Worm (Caenorhabditis elegans) whole organism, L1 larva: ENCODE measurements around the gene T01D3.3.

Source experiments
- C04F5.9 ChIP-seq: sonication (generic microtip); optimal IDR thresholded peaks from 2 replicates; lab custom pipeline; 2016; ENCODE audit warnings: missing genetic modification characterization, missing compliant biosample characterization
- C16A3.4 ChIP-seq: fragments of 150-350 bp; optimal IDR thresholded peaks from 2 replicates; lab custom pipeline; 2014; ENCODE audit warnings: missing biosample characterization, missing genetic modification characterization
- C34B4.2 ChIP-seq: sonication (generic microtip); optimal IDR thresholded peaks from 2 replicates; lab custom pipeline; 2017; ENCODE audit warnings: mild to moderate bottlenecking, missing genetic modification characterization, missing compliant biosample characterization
- Y116A8C.19 ChIP-seq: sonication (generic microtip); optimal IDR thresholded peaks from 2 replicates; lab custom pipeline; 2016; ENCODE audit warnings: missing compliant biosample characterization, missing genetic modification characterization, borderline replicate concordance
- aha-1 ChIP-seq: fragments of 150-350 bp; optimal IDR thresholded peaks from 2 replicates; lab custom pipeline; 2014; ENCODE audit warnings: missing biosample characterization, missing genetic modification characterization
- alr-1 ChIP-seq: fragments of 200-800 bp; sonication (Bioruptor generic); optimal IDR thresholded peaks from 2 replicates; lab custom pipeline; 2018; ENCODE audit warnings: borderline replicate concordance, mild to moderate bottlenecking, missing genetic modification characterization, missing compliant biosample characterization
- aly-2 ChIP-seq: fragments of 150-350 bp; optimal IDR thresholded peaks from 2 replicates; lab custom pipeline; 2014; ENCODE audit warnings: missing biosample characterization, missing genetic modification characterization
- ama-1 ChIP-seq: fragments of 150-350 bp; optimal IDR thresholded peaks from 2 replicates; lab custom pipeline; 2014
- blmp-1 ChIP-seq: fragments of 150-350 bp; optimal IDR thresholded peaks from 2 replicates; lab custom pipeline; 2014; ENCODE audit warnings: missing biosample characterization, missing genetic modification characterization
- ceh-8 ChIP-seq: fragments of 200-800 bp; sonication (Bioruptor generic); optimal IDR thresholded peaks from 2 replicates; lab custom pipeline; 2018; ENCODE audit warnings: mild to moderate bottlenecking, missing genetic modification characterization, moderate library complexity, missing compliant biosample characterization
- ceh-88 ChIP-seq: fragments of 200-800 bp; sonication (Bioruptor generic); IDR thresholded peaks from 2 replicates; pipeline ENCODE4 v1.3.6; 2022; ENCODE audit warnings: missing genetic modification characterization, missing compliant biosample characterization
- dpl-1 ChIP-seq, 3 experiments: fragments of 150-350 bp in 2 of 3; sonication (generic microtip) in 1 of 3; optimal IDR thresholded peaks; 2 replicates each; lab custom pipeline; 2014 to 2017; ENCODE audit warnings: missing biosample characterization in 3 of 3, missing genetic modification characterization in 3 of 3, missing genetic modification reagents in 3 of 3
- dsc-1 ChIP-seq: sonication (generic microtip); optimal IDR thresholded peaks from 2 replicates; lab custom pipeline; 2016; ENCODE audit warnings: mild to moderate bottlenecking, missing genetic modification characterization, missing compliant biosample characterization
- elt-3 ChIP-seq, 6 experiments: fragments of 150-350 bp in 1 of 6; sonication (generic microtip); optimal IDR thresholded peaks; 2 replicates each; lab custom pipeline; 2017 to 2018; ENCODE audit warnings: missing biosample characterization in 6 of 6, missing genetic modification characterization in 6 of 6, inconsistent platforms in 1 of 6
- fkh-10 ChIP-seq: sonication (generic microtip); optimal IDR thresholded peaks from 2 replicates; lab custom pipeline; 2017; ENCODE audit warnings: missing biosample characterization, missing genetic modification reagents, missing genetic modification characterization
- fkh-8 ChIP-seq: sonication (generic microtip); optimal IDR thresholded peaks from 2 replicates; lab custom pipeline; 2016; ENCODE audit warnings: mild to moderate bottlenecking, missing genetic modification characterization, missing compliant biosample characterization
- fos-1 ChIP-seq: fragments of 150-350 bp; optimal IDR thresholded peaks from 2 replicates; lab custom pipeline; 2014; ENCODE audit warnings: missing biosample characterization, missing genetic modification characterization
- grh-1 ChIP-seq: fragments of 200-800 bp; sonication (Bioruptor generic); IDR thresholded peaks from 2 replicates; pipeline ENCODE4 v1.3.6; 2022; ENCODE audit warnings: missing genetic modification reagents, missing genetic modification characterization, missing compliant biosample characterization
- hlh-17 ChIP-seq: fragments of 200-800 bp; sonication (Bioruptor generic); optimal IDR thresholded peaks from 2 replicates; lab custom pipeline; 2018; ENCODE audit warnings: missing genetic modification characterization, mild to moderate bottlenecking, missing compliant biosample characterization, moderate library complexity, borderline replicate concordance
- hlh-4 ChIP-seq: sonication (generic microtip); optimal IDR thresholded peaks from 2 replicates; lab custom pipeline; 2016; ENCODE audit warnings: mild to moderate bottlenecking, missing genetic modification characterization, missing compliant biosample characterization
- hpl-2 ChIP-seq: fragments of 150-350 bp; optimal IDR thresholded peaks from 2 replicates; lab custom pipeline; 2014; ENCODE audit warnings: missing biosample characterization, missing genetic modification reagents, missing genetic modification characterization
- isw-1 ChIP-seq: fragments of 200-800 bp; sonication (Bioruptor generic); IDR thresholded peaks from 2 replicates; pipeline ENCODE4 v1.3.6; 2022; ENCODE audit warnings: missing genetic modification characterization, missing compliant biosample characterization
- jun-1 ChIP-seq: fragments of 150-350 bp; optimal IDR thresholded peaks from 2 replicates; lab custom pipeline; 2014; ENCODE audit warnings: missing biosample characterization, missing genetic modification reagents, missing genetic modification characterization
- lin-14 ChIP-seq: fragments of 200-800 bp; sonication (Bioruptor generic); optimal IDR thresholded peaks from 2 replicates; lab custom pipeline; 2018; ENCODE audit warnings: mild to moderate bottlenecking, missing genetic modification characterization, moderate library complexity, missing compliant biosample characterization
- lin-15B ChIP-seq: fragments of 150-350 bp; sonication (generic microtip); optimal IDR thresholded peaks from 3 replicates; lab custom pipeline; 2014; ENCODE audit warnings: missing biosample characterization, missing genetic modification characterization
- lin-35 ChIP-seq, 2 experiments: fragments of 150-350 bp; optimal IDR thresholded peaks; 2 replicates each; lab custom pipeline; 2014; ENCODE audit warnings: missing biosample characterization in 2 of 2, missing genetic modification characterization in 2 of 2, missing genetic modification reagents in 2 of 2
- lir-3 ChIP-seq: sonication (generic microtip); optimal IDR thresholded peaks from 2 replicates; lab custom pipeline; 2016; ENCODE audit warnings: mild to moderate bottlenecking, missing genetic modification characterization, moderate library complexity, missing compliant biosample characterization; ENCODE audit not compliant: poor library complexity
- lsy-2 ChIP-seq, 2 experiments: fragments of 150-350 bp; optimal IDR thresholded peaks; 2 replicates each; lab custom pipeline; 2014; ENCODE audit warnings: missing biosample characterization in 2 of 2, missing genetic modification characterization in 2 of 2
- mab-9 ChIP-seq: fragments of 200-800 bp; sonication (Bioruptor generic); IDR thresholded peaks from 2 replicates; pipeline ENCODE4 v1.3.6; 2022; ENCODE audit warnings: missing genetic modification reagents, missing genetic modification characterization, missing compliant biosample characterization
- mdl-1 ChIP-seq, 2 experiments: fragments of 150-350 bp; optimal IDR thresholded peaks; 2 replicates each; lab custom pipeline; 2014 to 2017; ENCODE audit warnings: missing biosample characterization in 2 of 2, missing genetic modification characterization in 2 of 2, inconsistent platforms in 1 of 2
- mef-2 ChIP-seq: fragments of 150-350 bp; optimal IDR thresholded peaks from 2 replicates; lab custom pipeline; 2014; ENCODE audit warnings: missing biosample characterization, missing genetic modification characterization
- mep-1 ChIP-seq: fragments of 150-350 bp; optimal IDR thresholded peaks from 2 replicates; lab custom pipeline; 2014; ENCODE audit warnings: missing biosample characterization, missing genetic modification characterization
- nhr-19 ChIP-seq: fragments of 200-800 bp; sonication (Bioruptor generic); conservative IDR thresholded peaks from 2 replicates; pipeline ENCODE4 v1.3.6; 2022; ENCODE audit warnings: missing genetic modification characterization, missing compliant biosample characterization
- nhr-237 ChIP-seq: fragments of 150-350 bp; optimal IDR thresholded peaks from 2 replicates; lab custom pipeline; 2014; ENCODE audit warnings: missing biosample characterization, missing genetic modification characterization
- nhr-28 ChIP-seq: fragments of 150-350 bp; optimal IDR thresholded peaks from 2 replicates; lab custom pipeline; 2014; ENCODE audit warnings: missing biosample characterization, missing genetic modification characterization
- nhr-47 ChIP-seq: sonication (generic microtip); optimal IDR thresholded peaks from 2 replicates; lab custom pipeline; 2016; ENCODE audit warnings: mild to moderate bottlenecking, missing genetic modification characterization, moderate library complexity, missing compliant biosample characterization
- nhr-77 ChIP-seq: fragments of 150-350 bp; optimal IDR thresholded peaks from 2 replicates; lab custom pipeline; 2014; ENCODE audit warnings: missing biosample characterization, missing genetic modification characterization
- pag-3 ChIP-seq: sonication (generic microtip); optimal IDR thresholded peaks from 2 replicates; lab custom pipeline; 2017; ENCODE audit warnings: missing genetic modification characterization, mild to moderate bottlenecking, missing compliant biosample characterization, antibody characterized with exemption, borderline replicate concordance; ENCODE audit not compliant: insufficient read depth
- pax-3 ChIP-seq: fragments of 200-800 bp; sonication (Bioruptor generic); optimal IDR thresholded peaks from 2 replicates; lab custom pipeline; 2018; ENCODE audit warnings: mild to moderate bottlenecking, missing genetic modification characterization, moderate library complexity, missing compliant biosample characterization
- rnt-1 ChIP-seq: sonication (generic microtip); optimal IDR thresholded peaks from 2 replicates; lab custom pipeline; 2016; ENCODE audit warnings: mild to moderate bottlenecking, missing genetic modification characterization, moderate library complexity, missing compliant biosample characterization
- skn-1 ChIP-seq: fragments of 150-350 bp; optimal IDR thresholded peaks from 2 replicates; lab custom pipeline; 2014; ENCODE audit warnings: missing biosample characterization, missing genetic modification characterization
- snpc-4 ChIP-seq: fragments of 150-350 bp; optimal IDR thresholded peaks from 2 replicates; lab custom pipeline; 2014; ENCODE audit warnings: missing biosample characterization, missing genetic modification characterization
- sox-4 ChIP-seq: sonication (generic microtip); optimal IDR thresholded peaks from 2 replicates; lab custom pipeline; 2016; ENCODE audit warnings: missing genetic modification characterization, missing compliant biosample characterization
- swsn-7 ChIP-seq: sonication (generic microtip); optimal IDR thresholded peaks from 2 replicates; lab custom pipeline; 2016; ENCODE audit warnings: missing genetic modification characterization, missing compliant biosample characterization
- tbx-2 ChIP-seq: sonication (generic microtip); optimal IDR thresholded peaks from 2 replicates; lab custom pipeline; 2016; ENCODE audit warnings: missing genetic modification characterization, missing compliant biosample characterization
- unc-130 ChIP-seq: fragments of 150-350 bp; optimal IDR thresholded peaks from 2 replicates; lab custom pipeline; 2017; ENCODE audit warnings: missing biosample characterization, missing genetic modification characterization, inconsistent platforms
- unc-62 ChIP-seq: fragments of 150-350 bp; optimal IDR thresholded peaks from 2 replicates; lab custom pipeline; 2014; ENCODE audit warnings: missing biosample characterization, missing genetic modification reagents, missing genetic modification characterization
- unc-86 ChIP-seq: sonication (generic microtip); optimal IDR thresholded peaks from 2 replicates; lab custom pipeline; 2016; ENCODE audit warnings: missing genetic modification characterization, missing compliant biosample characterization
- unc-98 ChIP-seq: fragments of 200-800 bp; sonication (Bioruptor generic); IDR thresholded peaks from 2 replicates; pipeline ENCODE4 v1.3.6; 2022; ENCODE audit warnings: missing genetic modification characterization, missing compliant biosample characterization
- vab-15 ChIP-seq: sonication (generic microtip); optimal IDR thresholded peaks from 2 replicates; lab custom pipeline; 2017; ENCODE audit warnings: missing genotype, mild to moderate bottlenecking, missing genetic modification characterization, missing compliant biosample characterization
- ztf-11 ChIP-seq, 2 experiments: sonication (generic microtip); optimal IDR thresholded peaks; 2 replicates each; lab custom pipeline; 2016 to 2017; ENCODE audit warnings: missing genetic modification characterization in 2 of 2, missing biosample characterization in 1 of 2, missing compliant biosample characterization in 1 of 2
- ztf-4 ChIP-seq: fragments of 150-350 bp; optimal IDR thresholded peaks from 2 replicates; lab custom pipeline; 2014; ENCODE audit warnings: missing biosample characterization, missing genetic modification characterization

The T01D3.3 gene

ce11 chrV:13678542-13678941 lies 25.5 kb upstream of the T01D3.3 start, which contains the start of the genes tag-65 and ccz-1 (continued):
- peak; percentile 58; the same call in 1 of the 2 replicates for TF ChIP-seq mab-9 (GFP tag; lab: Robert Waterston, UW)
- no peak for TF ChIP-seq nhr-28 (tag; lab: Kevin White, UChicago)
- TF ChIP-seq nhr-77 (tag; lab: Kevin White, UChicago) = peak; percentile 67
- peak; percentile 21 for TF ChIP-seq fkh-10 (GFP tag; lab: Kevin White, UChicago)
- TF ChIP-seq isw-1 (GFP tag; lab: Robert Waterston, UW) = peak; percentile 86
- peak; percentile 8 for TF ChIP-seq hpl-2 (GFP tag; lab: Kevin White, UChicago)
- peak; percentile 80 for TF ChIP-seq jun-1 (tag; lab: Kevin White, UChicago)
- no peak for TF ChIP-seq vab-15 (tag; lab: Kevin White, UChicago)
- TF ChIP-seq unc-130 (tag; lab: Kevin White, UChicago) = peak; percentile 71
- peak; percentile 53 for TF ChIP-seq ztf-4
- TF ChIP-seq dpl-1 (GFP tag; optimal IDR thresholded peaks at IDR 0.05; lab: Kevin White, UChicago) = peak; percentile 82 to 94 (median 86)
- TF ChIP-seq mdl-1 (tag; optimal IDR thresholded peaks at IDR 0.05; lab: Kevin White, UChicago) = peak in 1 of 2 experiments; percentile 82
- TF ChIP-seq grh-1 (GFP tag; lab: Robert Waterston, UW) = peak; percentile 88
- no peak for TF ChIP-seq unc-98
- peak; percentile 87 for TF ChIP-seq C16A3.4 (tag; lab: Kevin White, UChicago)
- TF ChIP-seq swsn-7 (tag; lab: Kevin White, UChicago) = peak; percentile 94
- TF ChIP-seq pax-3 (tag; lab: Kevin White, UChicago) = peak; percentile 93
- TF ChIP-seq alr-1 (tag; lab: Kevin White, UChicago) = no peak
- no peak for TF ChIP-seq pag-3 (tag; lab: Kevin White, UChicago)
- peak; percentile 74 for TF ChIP-seq lin-15B (tag; lab: Kevin White, UChicago)
- no peak for TF ChIP-seq hlh-17 (GFP tag; lab: Kevin White, UChicago)
- TF ChIP-seq ztf-11 (tag; optimal IDR thresholded peaks at IDR 0.05; lab: Kevin White, UChicago) = peak in 1 of 2 experiments; percentile 75
- TF ChIP-seq fkh-8 (tag; lab: Kevin White, UChicago) = peak; percentile 84
- TF ChIP-seq nhr-19 (GFP tag; lab: Robert Waterston, UW) = peak; percentile 95
- TF ChIP-seq unc-86 (tag; lab: Kevin White, UChicago) = peak; percentile 85
- peak; percentile 95 for TF ChIP-seq nhr-47
- TF ChIP-seq aly-2 (tag; lab: Kevin White, UChicago) = peak; percentile 87
- TF ChIP-seq ceh-88 (GFP tag; lab: Robert Waterston, UW) = peak; percentile 65; the same call in 1 of the 2 replicates
- no peak for TF ChIP-seq unc-62 (GFP tag; lab: Kevin White, UChicago)
- TF ChIP-seq skn-1 (tag; lab: Kevin White, UChicago) = peak; percentile 84
- peak; percentile 66 for TF ChIP-seq lir-3 (tag; lab: Kevin White, UChicago)
- peak; percentile 32 for TF ChIP-seq C04F5.9 (tag; lab: Kevin White, UChicago)
- peak; percentile 94 for TF ChIP-seq rnt-1
- peak; percentile 87 to 91 for TF ChIP-seq lin-35 (GFP tag; optimal IDR thresholded peaks at IDR 0.05; lab: Kevin White, UChicago)
- peak; percentile 89 for TF ChIP-seq snpc-4
- TF ChIP-seq hlh-4 (tag; lab: Kevin White, UChicago) = no peak
- peak; percentile 61 for TF ChIP-seq aha-1
- peak; percentile 41 for TF ChIP-seq nhr-237 (tag; lab: Kevin White, UChicago)
- peak; percentile 48 for TF ChIP-seq sox-4
- peak; percentile 91 for TF ChIP-seq tbx-2 (tag; lab: Kevin White, UChicago)
- peak; percentile 93 to 94 for TF ChIP-seq lsy-2 (tag; optimal IDR thresholded peaks at IDR 0.05; lab: Kevin White, UChicago)
- TF ChIP-seq ama-1 (lab: Kevin White, UChicago) = no peak
- TF ChIP-seq Y116A8C.19 (tag; lab: Kevin White, UChicago) = no peak
- peak; percentile 84 for TF ChIP-seq ceh-8 (GFP tag; lab: Kevin White, UChicago)
- TF ChIP-seq lin-14 (GFP tag; lab: Kevin White, UChicago) = peak; percentile 93
- peak; percentile 91 for TF ChIP-seq dsc-1
- peak; percentile 82 for TF ChIP-seq blmp-1 (tag; lab: Kevin White, UChicago)
- peak; percentile 37 for TF ChIP-seq mef-2
- TF ChIP-seq C34B4.2 = peak; percentile 30
- peak in 2 of 6 experiments; percentile 80 to 81 for TF ChIP-seq elt-3 (tag; optimal IDR thresholded peaks at IDR 0.05; lab: Kevin White, UChicago)
- TF ChIP-seq fos-1 = peak; percentile 85
- peak; percentile 99 for TF ChIP-seq mep-1 (tag; lab: Kevin White, UChicago)
